Worm (Caenorhabditis elegans): ENCODE results near the gene Y57A10C.1.

ce11 chrII:12420486-12420885 lies 8.2 kb upstream of the Y57A10C.1 start, which contains the start of gene sre-26:
- TF ChIP-seq nhr-28 (tag; optimal IDR thresholded peaks at IDR 0.05) (no peak), sptf-1 (tag; optimal IDR thresholded peaks at IDR 0.05) (no peak), ceh-82 (tag; optimal IDR thresholded peaks at IDR 0.05) (no peak), pqm-1 (tag; optimal IDR thresholded peaks at IDR 0.05) (no peak), nhr-77 (tag; optimal IDR thresholded peaks at IDR 0.05) (no peak), zip-4 (GFP tag; optimal IDR thresholded peaks at IDR 0.05) (no peak), egl-27 (tag; optimal IDR thresholded peaks at IDR 0.05) (no peak), elt-3 (tag; optimal IDR thresholded peaks at IDR 0.05) (no peak), mef-2 (tag; optimal IDR thresholded peaks at IDR 0.05) (no peak), lin-13 (GFP tag; optimal IDR thresholded peaks at IDR 0.05) (no peak), elt-2 (tag; optimal IDR thresholded peaks at IDR 0.05) (no peak), tbx-2 (tag; optimal IDR thresholded peaks at IDR 0.05) (no peak)
